Fruit fly (Drosophila melanogaster) whole organism, embryonic: Measurements from ENCODE around the gene Gpdh1.

Experiments
- Blimp-1 ChIP-seq: fragments of 200-800 bp; sonication (Bioruptor generic); optimal IDR thresholded peaks from 3 replicates; lab custom pipeline; 2018; ENCODE audit warnings: missing biosample characterization, missing genetic modification characterization, mild to moderate bottlenecking, moderate library complexity, missing genetic modification reagents
- CG12391 ChIP-seq: fragments of 200-800 bp; sonication (Bioruptor generic); optimal IDR thresholded peaks from 3 replicates; lab custom pipeline; 2018; ENCODE audit warnings: missing biosample characterization, mild to moderate bottlenecking, missing genetic modification characterization, moderate library complexity
- CG12744 ChIP-seq: fragments of 200-800 bp; sonication (Bioruptor generic); optimal IDR thresholded peaks from 2 replicates; lab custom pipeline; 2016; ENCODE audit warnings: missing biosample characterization, missing genetic modification characterization
- CG13894 ChIP-seq: fragments of 200-800 bp; sonication (Bioruptor generic); optimal IDR thresholded peaks from 3 replicates; lab custom pipeline; 2018; ENCODE audit warnings: missing biosample characterization, mild to moderate bottlenecking, missing genetic modification characterization, moderate library complexity
- CG14014 ChIP-seq: fragments of 200-800 bp; sonication (Bioruptor generic); IDR thresholded peaks from 2 replicates; pipeline ENCODE4 v1.3.6; 2022; ENCODE audit warnings: missing biosample characterization, missing genetic modification characterization
- CG14667 ChIP-seq: fragments of 200-800 bp; sonication (Bioruptor generic); IDR thresholded peaks from 2 replicates; pipeline ENCODE4 v1.3.6; 2022; ENCODE audit warnings: missing biosample characterization, missing genetic modification characterization
- CG14710 ChIP-seq: fragments of 200-800 bp; sonication (Bioruptor generic); optimal IDR thresholded peaks from 3 replicates; lab custom pipeline; 2019; ENCODE audit warnings: missing biosample characterization, mild to moderate bottlenecking, missing genetic modification characterization, moderate library complexity
- CG16779 ChIP-seq: fragments of 200-800 bp; sonication (Bioruptor generic); IDR thresholded peaks from 2 replicates; pipeline ENCODE4 v1.3.6; 2022; ENCODE audit warnings: missing biosample characterization, missing genetic modification characterization
- CG2202 ChIP-seq: fragments of 200-800 bp; sonication (Bioruptor generic); optimal IDR thresholded peaks from 2 replicates; lab custom pipeline; 2018; ENCODE audit warnings: missing biosample characterization, mild to moderate bottlenecking, missing genetic modification characterization
- CG34376 ChIP-seq: fragments of 200-800 bp; sonication (Bioruptor generic); optimal IDR thresholded peaks from 2 replicates; lab custom pipeline; 2018; ENCODE audit warnings: missing biosample characterization, mild to moderate bottlenecking, missing genetic modification characterization
- CG3847 ChIP-seq: fragments of 200-800 bp; sonication (Bioruptor generic); IDR thresholded peaks from 2 replicates; pipeline ENCODE4 v1.3.6; 2022; ENCODE audit warnings: missing biosample characterization, missing genetic modification characterization
- CG4404 ChIP-seq: fragments of 200-800 bp; sonication (Bioruptor generic); IDR thresholded peaks from 2 replicates; pipeline ENCODE4 v1.3.6; 2022; ENCODE audit warnings: missing biosample characterization, missing genetic modification characterization
- CG6272 ChIP-seq: fragments of 200-800 bp; sonication (Bioruptor generic); IDR thresholded peaks from 2 replicates; pipeline ENCODE4 v1.3.6; 2022; ENCODE audit warnings: missing biosample characterization, missing genetic modification characterization
- CG6854 ChIP-seq: fragments of 200-800 bp; sonication (Bioruptor generic); optimal IDR thresholded peaks from 3 replicates; lab custom pipeline; 2017; ENCODE audit warnings: missing biosample characterization, mild to moderate bottlenecking, missing genetic modification characterization
- CG7372 ChIP-seq: fragments of 200-800 bp; sonication (Bioruptor generic); IDR thresholded peaks from 2 replicates; pipeline ENCODE4 v1.3.6; 2022; ENCODE audit warnings: missing biosample characterization, missing genetic modification characterization
- CG7987 ChIP-seq: fragments of 200-800 bp; sonication (Bioruptor generic); optimal IDR thresholded peaks from 2 replicates; lab custom pipeline; 2018; ENCODE audit warnings: missing biosample characterization, mild to moderate bottlenecking, missing genetic modification characterization, moderate library complexity
- CG8290 ChIP-seq, 3 experiments: fragments of 200-800 bp; sonication (Bioruptor generic); optimal IDR thresholded peaks; 2 replicates each; lab custom pipeline; 2016 to 2019; ENCODE audit warnings: missing biosample characterization in 3 of 3, missing genetic modification characterization in 3 of 3, mild to moderate bottlenecking in 2 of 3, moderate library complexity in 1 of 3
- CHES-1-like ChIP-seq: fragments of 200-800 bp; sonication (Bioruptor generic); optimal IDR thresholded peaks from 2 replicates; lab custom pipeline; 2016; ENCODE audit warnings: missing biosample characterization, missing genetic modification characterization
- CoRest ChIP-seq: fragments of 200-800 bp; sonication (Bioruptor generic); optimal IDR thresholded peaks from 3 replicates; lab custom pipeline; 2018; ENCODE audit warnings: missing biosample characterization, mild to moderate bottlenecking, missing genetic modification characterization, moderate library complexity
- CrebB ChIP-seq: fragments of 200-800 bp; sonication (Bioruptor generic); optimal IDR thresholded peaks from 3 replicates; lab custom pipeline; 2018; ENCODE audit warnings: missing biosample characterization, mild to moderate bottlenecking, missing genetic modification characterization
- Ets65A ChIP-seq: fragments of 200-800 bp; sonication (Bioruptor generic); peaks from one replicate; lab custom pipeline; 2016; ENCODE audit warnings: missing biosample characterization, missing genetic modification characterization
- HLH3B ChIP-seq: fragments of 200-800 bp; sonication (Bioruptor generic); IDR thresholded peaks from 2 replicates; pipeline ENCODE4 v1.3.6; 2022; ENCODE audit warnings: missing biosample characterization, missing genetic modification characterization
- Hmx ChIP-seq: fragments of 200-800 bp; sonication (Bioruptor generic); optimal IDR thresholded peaks from 2 replicates; lab custom pipeline; 2016; ENCODE audit warnings: missing biosample characterization, missing genetic modification characterization
- Hr78 ChIP-seq, 2 experiments: fragments of 200-800 bp in 1 of 2; fragments of >200 bp in 1 of 2; sonication (Bioruptor generic) in 1 of 2; optimal IDR thresholded peaks; 2 replicates each; lab custom pipeline; 2017 to 2019; ENCODE audit warnings: missing biosample characterization in 2 of 2, missing genetic modification characterization in 2 of 2, mild to moderate bottlenecking in 1 of 2, moderate library complexity in 1 of 2
- Hsf ChIP-seq: fragments of 200-800 bp; sonication (Bioruptor generic); optimal IDR thresholded peaks from 3 replicates; lab custom pipeline; 2016; ENCODE audit warnings: missing biosample characterization, missing genetic modification characterization
- Mes4 ChIP-seq: fragments of 200-800 bp; sonication (Bioruptor generic); optimal IDR thresholded peaks from 2 replicates; lab custom pipeline; 2016; ENCODE audit warnings: missing biosample characterization, missing genetic modification characterization
- Mrtf ChIP-seq: fragments of 200-800 bp; sonication (Bioruptor generic); IDR thresholded peaks from 3 replicates; pipeline ENCODE4 v1.3.6; 2022; ENCODE audit warnings: missing biosample characterization, missing genetic modification characterization
- Optix ChIP-seq: fragments of 200-800 bp; sonication (Bioruptor generic); IDR thresholded peaks from 3 replicates; pipeline ENCODE4 v1.3.6; 2022; ENCODE audit warnings: missing biosample characterization, missing genetic modification characterization
- Ravus ChIP-seq: fragments of 200-800 bp; sonication (Bioruptor generic); IDR thresholded peaks from 2 replicates; pipeline ENCODE4 v1.3.6; 2022; ENCODE audit warnings: missing biosample characterization, missing genetic modification characterization
- Six4 ChIP-seq: fragments of 200-800 bp; sonication (Bioruptor generic); optimal IDR thresholded peaks from 2 replicates; lab custom pipeline; 2016; ENCODE audit warnings: missing biosample characterization, missing genetic modification characterization
- Sry-δ ChIP-seq: fragments of 200-800 bp; sonication (Bioruptor generic); optimal IDR thresholded peaks from 2 replicates; lab custom pipeline; 2016; ENCODE audit warnings: missing biosample characterization, missing genetic modification characterization
- Trl ChIP-seq, 3 experiments: fragments of >200 bp in 2 of 3; fragments of 200-800 bp in 1 of 3; sonication (Bioruptor generic) in 1 of 3; optimal IDR thresholded peaks; 2 replicates in 1 of 3; 3 replicates in 2 of 3; lab custom pipeline; 2016 to 2017; ENCODE audit warnings: missing biosample characterization in 1 of 3, missing genetic modification characterization in 1 of 3
- abd-A ChIP-seq: fragments of 200-800 bp; sonication (Bioruptor generic); optimal IDR thresholded peaks from 3 replicates; lab custom pipeline; 2019; ENCODE audit warnings: missing biosample characterization, mild to moderate bottlenecking, missing genetic modification characterization, moderate library complexity
- dm ChIP-seq: fragments of 200-800 bp; sonication (Bioruptor generic); optimal IDR thresholded peaks from 3 replicates; lab custom pipeline; 2016; ENCODE audit warnings: missing biosample characterization, missing genetic modification characterization
- fd64A ChIP-seq: fragments of 200-800 bp; sonication (Bioruptor generic); optimal IDR thresholded peaks from 3 replicates; lab custom pipeline; 2018; ENCODE audit warnings: missing biosample characterization, mild to moderate bottlenecking, missing genetic modification characterization
- fru ChIP-seq: fragments of >200 bp; optimal IDR thresholded peaks from 2 replicates; lab custom pipeline; 2017
- gcm2 ChIP-seq: fragments of 200-800 bp; sonication (Bioruptor generic); optimal IDR thresholded peaks from 2 replicates; lab custom pipeline; 2016; ENCODE audit warnings: missing biosample characterization, missing genetic modification characterization
- gem ChIP-seq: fragments of 200-800 bp; sonication (Bioruptor generic); optimal IDR thresholded peaks from 2 replicates; lab custom pipeline; 2019; ENCODE audit warnings: missing biosample characterization, mild to moderate bottlenecking, missing genetic modification characterization, moderate library complexity
- org-1 ChIP-seq: fragments of 200-800 bp; sonication (Bioruptor generic); optimal IDR thresholded peaks from 2 replicates; lab custom pipeline; 2017; ENCODE audit warnings: missing biosample characterization, missing genetic modification characterization
- salm ChIP-seq: fragments of 200-800 bp; sonication (Bioruptor generic); optimal IDR thresholded peaks from 2 replicates; lab custom pipeline; 2018; ENCODE audit warnings: missing biosample characterization, mild to moderate bottlenecking, missing genetic modification characterization
- slbo ChIP-seq: fragments of 200-800 bp; sonication (Bioruptor generic); IDR thresholded peaks from 2 replicates; pipeline ENCODE4 v1.3.6; 2022; ENCODE audit warnings: missing biosample characterization, missing genetic modification characterization
- so ChIP-seq: fragments of 200-800 bp; sonication (Bioruptor generic); IDR thresholded peaks from 3 replicates; pipeline ENCODE4 v1.3.6; 2022; ENCODE audit warnings: missing biosample characterization, missing genetic modification characterization
- sr ChIP-seq: fragments of 200-800 bp; sonication (Bioruptor generic); IDR thresholded peaks from 3 replicates; pipeline ENCODE4 v1.3.6; 2022; ENCODE audit warnings: missing biosample characterization, missing genetic modification characterization
- stc ChIP-seq: fragments of 200-800 bp; sonication (Bioruptor generic); IDR thresholded peaks from 2 replicates; pipeline ENCODE4 v1.3.6; 2022; ENCODE audit warnings: missing biosample characterization, missing genetic modification characterization
- tio ChIP-seq: fragments of 200-800 bp; sonication (Bioruptor generic); optimal IDR thresholded peaks from 2 replicates; lab custom pipeline; 2017; ENCODE audit warnings: missing biosample characterization, missing genetic modification characterization, inconsistent platforms
- ttk ChIP-seq: fragments of 200-800 bp; sonication (Bioruptor generic); IDR thresholded peaks from 2 replicates; pipeline ENCODE4 v2.1.2; 2022; ENCODE audit warnings: missing biosample characterization, missing genetic modification characterization
- tx ChIP-seq: fragments of 200-800 bp; sonication (Bioruptor generic); optimal IDR thresholded peaks from 2 replicates; lab custom pipeline; 2016; ENCODE audit warnings: missing biosample characterization, missing genetic modification characterization
- yki ChIP-seq: fragments of >200 bp; optimal IDR thresholded peaks from 3 replicates; lab custom pipeline; 2018

Gpdh1 gene

DNA sequence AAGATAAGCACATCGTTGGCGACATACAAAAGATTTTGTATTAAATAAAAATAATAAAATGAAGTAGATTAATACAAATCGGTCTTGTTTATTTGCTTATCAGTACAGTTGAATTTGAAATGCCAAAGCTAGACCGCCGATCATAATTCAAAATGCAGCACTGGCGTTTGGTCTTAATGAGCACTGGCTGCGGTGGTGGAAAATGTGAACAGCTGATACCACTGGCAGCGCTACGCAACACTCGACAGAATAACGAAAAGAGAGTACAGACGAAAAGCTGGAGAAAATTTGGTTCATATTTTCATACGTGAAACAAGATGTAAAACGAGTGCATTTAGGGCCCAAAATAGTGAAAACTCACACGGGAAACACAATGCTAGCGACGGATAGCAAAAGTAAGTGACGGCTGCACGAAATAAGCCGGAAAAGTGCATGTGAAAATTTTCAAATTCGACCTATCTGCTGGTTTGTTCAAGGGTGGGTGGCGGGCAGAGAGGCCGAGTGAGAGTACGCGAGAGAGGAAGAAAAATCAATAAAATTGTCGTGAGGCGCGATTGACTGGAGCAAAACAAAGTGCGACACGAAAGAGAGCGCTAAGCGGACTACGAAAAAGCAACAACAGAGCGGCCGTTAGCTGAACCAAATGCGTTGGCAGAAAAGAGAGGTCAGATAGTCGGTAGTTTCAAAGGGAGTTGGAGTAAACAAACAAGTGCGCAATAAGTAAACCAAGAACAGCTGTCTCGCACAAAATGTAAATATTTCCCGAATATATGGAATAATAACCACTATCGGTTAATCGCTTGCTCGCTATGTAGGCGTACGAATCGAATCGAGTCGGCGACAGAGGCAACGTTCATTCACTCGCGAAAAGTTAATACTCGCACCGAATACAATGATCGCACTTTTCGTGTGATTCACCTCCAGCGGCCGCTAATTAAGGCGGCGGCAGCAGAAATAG is 36.3 kb upstream of the Gpdh1 start, which contains the start of gene bchs (continued):
- TF ChIP-seq gcm2 (peak; percentile 57), Blimp-1 (GFP tag; lab: Kevin White, UChicago) (peak; percentile 84), CrebB (tag; lab: Kevin White, UChicago) (peak; percentile 96), Sry-δ (GFP tag; lab: Kevin White, UChicago) (peak; percentile 42), Hr78 (GFP tag; optimal IDR thresholded peaks at IDR 0.05; lab: Kevin White, UChicago) (peak in 1 of 2 experiments; percentile 81), Ravus (GFP tag; lab: Robert Waterston, UW) (no peak; the same call in 1 of the 2 replicates), Six4 (GFP tag; lab: Kevin White, UChicago) (peak; percentile 69), CG34376 (GFP tag; lab: Kevin White, UChicago) (peak; percentile 93), Ets65A (GFP tag; lab: Kevin White, UChicago) (peak; percentile 90), tx (GFP tag; lab: Kevin White, UChicago) (peak; percentile 46), dm (GFP tag; lab: Kevin White, UChicago) (peak; percentile 61), CG14014 (GFP tag; lab: Robert Waterston, UW) (peak; percentile 76; the same call in 1 of the 2 replicates), Optix (GFP tag; lab: Robert Waterston, UW) (no peak; the same call in 2 of the 3 replicates), fru (no peak), CG6272 (GFP tag; lab: Robert Waterston, UW) (no peak), CoRest (peak; percentile 65), so (peak; percentile 86; the same call in 2 of the 3 replicates), slbo (GFP tag; lab: Robert Waterston, UW) (peak; percentile 51; the same call in 1 of the 2 replicates), tio (GFP tag; lab: Kevin White, UChicago) (peak; percentile 72), gem (tag; lab: Kevin White, UChicago) (no peak), Trl (optimal IDR thresholded peaks at IDR 0.05; lab: Kevin White, UChicago) (peak; percentile 89 to 97), Trl (GFP tag; optimal IDR thresholded peaks at IDR 0.05; lab: Kevin White, UChicago) (peak; percentile 89), Mrtf (GFP tag; lab: Robert Waterston, UW) (peak; percentile 63; the same call in 1 of the 3 replicates), CHES-1-like (peak; percentile 90), CG8290 (GFP tag; optimal IDR thresholded peaks at IDR 0.05; lab: Kevin White, UChicago) (peak; percentile 29), CG8290 (tag; optimal IDR thresholded peaks at IDR 0.05; lab: Kevin White, UChicago) (peak; percentile 82 to 83), CG12744 (GFP tag; lab: Kevin White, UChicago) (peak; percentile 75), salm (tag; lab: Kevin White, UChicago) (peak; percentile 93), CG13894 (no peak), Hsf (GFP tag; lab: Kevin White, UChicago) (peak; percentile 78), CG14667 (GFP tag; lab: Robert Waterston, UW) (no peak), sr (peak; percentile 91), CG16779 (GFP tag; lab: Robert Waterston, UW) (peak; percentile 64; the same call in 1 of the 2 replicates), CG3847 (GFP tag; lab: Robert Waterston, UW) (peak; percentile 74), fd64A (peak; percentile 98), CG7372 (0 out of 2 replicates have a peak, but pooled peaks have one; percentile 19), abd-A (tag; lab: Kevin White, UChicago) (no peak), CG4404 (GFP tag; lab: Robert Waterston, UW) (no peak), CG6854 (peak; percentile 93), stc (GFP tag; lab: Robert Waterston, UW) (peak; percentile 89), ttk (GFP tag; lab: Robert Waterston, UW) (no peak), org-1 (GFP tag; lab: Kevin White, UChicago) (peak; percentile 96), CG2202 (tag; lab: Kevin White, UChicago) (peak; percentile 95), CG14710 (tag; lab: Kevin White, UChicago) (peak; percentile 76), yki (lab: Kevin White, UChicago) (no peak), Mes4 (GFP tag; lab: Kevin White, UChicago) (peak; percentile 88), HLH3B (GFP tag; lab: Robert Waterston, UW) (peak; percentile 88; the same call in 1 of the 2 replicates), CG12391 (peak; percentile 57), CG7987 (GFP tag; lab: Kevin White, UChicago) (peak; percentile 92), Hmx (no peak)
